Worm (Caenorhabditis elegans) whole organism, young adult: ENCODE results near the gene srm-4.

Experiments used
- B0019.2 ChIP-seq: fragments of 200-800 bp; sonication (Bioruptor generic); conservative IDR thresholded peaks from 2 replicates; pipeline ENCODE4 v1.3.6; 2022; ENCODE audit warnings: missing genetic modification reagents, missing genetic modification characterization, missing compliant biosample characterization
- B0261.1 ChIP-seq: sonication (generic microtip); optimal IDR thresholded peaks from 2 replicates; lab custom pipeline; 2016; ENCODE audit warnings: mild to moderate bottlenecking, missing genetic modification characterization, moderate library complexity, missing compliant biosample characterization
- B0336.3 ChIP-seq: fragments of 200-800 bp; sonication (Bioruptor generic); IDR thresholded peaks from 2 replicates; pipeline ENCODE4 v1.3.6; 2022; ENCODE audit warnings: missing genetic modification characterization, missing compliant biosample characterization
- D2030.7 ChIP-seq: fragments of 200-800 bp; sonication (Bioruptor generic); IDR thresholded peaks from 2 replicates; pipeline ENCODE4 v1.3.6; 2022; ENCODE audit warnings: missing genetic modification reagents, missing genetic modification characterization, missing compliant biosample characterization
- F23B12.7 ChIP-seq: sonication (generic microtip); optimal IDR thresholded peaks from 2 replicates; lab custom pipeline; 2017; ENCODE audit warnings: missing genetic modification characterization, mild to moderate bottlenecking, missing compliant biosample characterization, antibody characterized with exemption, moderate library complexity; ENCODE audit not compliant: insufficient read depth
- F33H1.4 ChIP-seq: fragments of 200-800 bp; sonication (Bioruptor generic); IDR thresholded peaks from 2 replicates; pipeline ENCODE4 v1.3.6; 2022; ENCODE audit warnings: missing genetic modification reagents, missing genetic modification characterization, missing compliant biosample characterization
- F37B4.10 ChIP-seq: fragments of 200-800 bp; sonication (Bioruptor generic); IDR thresholded peaks from 2 replicates; pipeline ENCODE4 v1.3.6; 2022; ENCODE audit warnings: missing genetic modification characterization, missing compliant biosample characterization
- F49E8.2 ChIP-seq: sonication (generic microtip); optimal IDR thresholded peaks from 3 replicates; lab custom pipeline; 2017; ENCODE audit warnings: missing genetic modification characterization, mild to moderate bottlenecking, missing compliant biosample characterization, antibody characterized with exemption, moderate library complexity; ENCODE audit not compliant: insufficient read depth
- F57A8.1 ChIP-seq: fragments of 200-800 bp; sonication (Bioruptor generic); optimal IDR thresholded peaks from 2 replicates; lab custom pipeline; 2018; ENCODE audit warnings: mild to moderate bottlenecking, missing genetic modification characterization, moderate library complexity, missing compliant biosample characterization
- K11D2.4 ChIP-seq: fragments of 200-800 bp; sonication (Bioruptor generic); IDR thresholded peaks from 2 replicates; pipeline ENCODE4 v1.3.6; 2022; ENCODE audit warnings: missing genetic modification reagents, missing genetic modification characterization, missing compliant biosample characterization
- T07F8.4 ChIP-seq: sonication (generic microtip); optimal IDR thresholded peaks from 2 replicates; lab custom pipeline; 2016; ENCODE audit warnings: mild to moderate bottlenecking, missing genetic modification characterization, moderate library complexity, missing compliant biosample characterization
- Y53G8AR.9 ChIP-seq: fragments of 200-800 bp; sonication (Bioruptor generic); conservative IDR thresholded peaks from 2 replicates; pipeline ENCODE4 v1.3.6; 2022; ENCODE audit warnings: missing genetic modification reagents, missing genetic modification characterization, missing compliant biosample characterization
- Y56A3A.18 ChIP-seq: fragments of 200-800 bp; sonication (Bioruptor generic); IDR thresholded peaks from 2 replicates; pipeline ENCODE4 v1.3.6; 2022; ENCODE audit warnings: missing genetic modification reagents, missing genetic modification characterization, missing compliant biosample characterization
- Y79H2A.3 ChIP-seq: fragments of 200-800 bp; sonication (Bioruptor generic); conservative IDR thresholded peaks from 2 replicates; pipeline ENCODE4 v1.3.6; 2022; ENCODE audit warnings: missing genetic modification reagents, missing genetic modification characterization, missing compliant biosample characterization
- ZK185.1 ChIP-seq: sonication (generic microtip); optimal IDR thresholded peaks from 2 replicates; lab custom pipeline; 2016; ENCODE audit warnings: mild to moderate bottlenecking, missing genetic modification characterization, missing compliant biosample characterization; ENCODE audit not compliant: poor library complexity, severe bottlenecking
- attf-5 ChIP-seq: fragments of 200-800 bp; sonication (Bioruptor generic); optimal IDR thresholded peaks from 2 replicates; lab custom pipeline; 2018; ENCODE audit warnings: mild to moderate bottlenecking, missing genetic modification characterization, missing compliant biosample characterization
- cebp-1 ChIP-seq, 2 experiments: fragments of 200-800 bp in 1 of 2; sonication (Bioruptor generic) in 1 of 2; sonication (generic microtip) in 1 of 2; IDR thresholded peaks in 1 of 2; optimal IDR thresholded peaks in 1 of 2; 2 replicates each; pipeline versions ENCODE4 v1.3.6 to Lab custom; 2017 to 2022; ENCODE audit warnings: missing compliant biosample characterization in 2 of 2, missing genetic modification characterization in 2 of 2, mild to moderate bottlenecking in 1 of 2, missing genetic modification reagents in 1 of 2, moderate library complexity in 1 of 2
- ceh-100 ChIP-seq: fragments of 200-800 bp; sonication (Bioruptor generic); IDR thresholded peaks from 2 replicates; pipeline ENCODE4 v1.3.6; 2022; ENCODE audit warnings: missing genetic modification reagents, missing genetic modification characterization, missing compliant biosample characterization
- ceh-27 ChIP-seq: fragments of 200-800 bp; sonication (Bioruptor generic); optimal IDR thresholded peaks from 2 replicates; lab custom pipeline; 2018; ENCODE audit warnings: mild to moderate bottlenecking, missing genetic modification characterization, moderate library complexity, missing compliant biosample characterization
- ceh-58 ChIP-seq: fragments of 200-800 bp; sonication (Bioruptor generic); IDR thresholded peaks from 2 replicates; pipeline ENCODE4 v1.3.6; 2022; ENCODE audit warnings: missing genetic modification characterization, missing compliant biosample characterization
- die-1 ChIP-seq: sonication (generic microtip); optimal IDR thresholded peaks from 2 replicates; lab custom pipeline; 2016; ENCODE audit warnings: missing genotype, mild to moderate bottlenecking, missing genetic modification characterization, missing compliant biosample characterization
- dox-1 ChIP-seq: fragments of 200-800 bp; sonication (Bioruptor generic); IDR thresholded peaks from 2 replicates; pipeline ENCODE4 v1.3.6; 2022; ENCODE audit warnings: missing genetic modification reagents, missing genetic modification characterization, missing compliant biosample characterization
- dpff-1 ChIP-seq: sonication (generic microtip); optimal IDR thresholded peaks from 2 replicates; lab custom pipeline; 2017; ENCODE audit warnings: mild to moderate bottlenecking, missing genetic modification characterization, missing compliant biosample characterization
- dpl-1 ChIP-seq: fragments of 150-350 bp; optimal IDR thresholded peaks from 2 replicates; lab custom pipeline; 2014; ENCODE audit warnings: missing biosample characterization, missing genetic modification reagents, missing genetic modification characterization
- egl-18 ChIP-seq: fragments of 200-800 bp; sonication (Bioruptor generic); IDR thresholded peaks from 2 replicates; pipeline ENCODE4 v1.3.6; 2022; ENCODE audit warnings: missing genetic modification reagents, missing genetic modification characterization, missing compliant biosample characterization
- egrh-3 ChIP-seq: fragments of 200-800 bp; sonication (Bioruptor generic); IDR thresholded peaks from 2 replicates; pipeline ENCODE4 v1.3.6; 2022; ENCODE audit warnings: missing genetic modification reagents, missing genetic modification characterization, missing compliant biosample characterization
- ekl-4 ChIP-seq: fragments of 200-800 bp; sonication (Bioruptor generic); IDR thresholded peaks from 2 replicates; pipeline ENCODE4 v1.3.6; 2022; ENCODE audit warnings: missing genetic modification reagents, missing genetic modification characterization, missing compliant biosample characterization
- him-1 ChIP-seq: sonication (generic microtip); optimal IDR thresholded peaks from 2 replicates; lab custom pipeline; 2016; ENCODE audit warnings: missing genotype, missing genetic modification reagents, missing genetic modification characterization, missing compliant biosample characterization
- hlh-12 ChIP-seq: sonication (generic microtip); optimal IDR thresholded peaks from 2 replicates; lab custom pipeline; 2016; ENCODE audit warnings: missing genetic modification characterization, missing compliant biosample characterization
- lin-26 ChIP-seq: fragments of 200-800 bp; sonication (Bioruptor generic); IDR thresholded peaks from 2 replicates; pipeline ENCODE4 v1.3.6; 2022; ENCODE audit warnings: missing genetic modification reagents, missing genetic modification characterization, missing compliant biosample characterization
- lir-1 ChIP-seq: fragments of 200-800 bp; sonication (Bioruptor generic); conservative IDR thresholded peaks from 2 replicates; pipeline ENCODE4 v1.3.6; 2022; ENCODE audit warnings: missing genetic modification reagents, missing genetic modification characterization, missing compliant biosample characterization
- lsl-1 ChIP-seq: fragments of 200-800 bp; sonication (Bioruptor generic); optimal IDR thresholded peaks from 2 replicates; lab custom pipeline; 2018; ENCODE audit warnings: mild to moderate bottlenecking, missing genetic modification characterization, moderate library complexity, missing compliant biosample characterization
- madf-10 ChIP-seq: sonication (generic microtip); optimal IDR thresholded peaks from 2 replicates; lab custom pipeline; 2016; ENCODE audit warnings: mild to moderate bottlenecking, missing genetic modification characterization, missing compliant biosample characterization
- nfya-1 ChIP-seq: sonication (generic microtip); optimal IDR thresholded peaks from 2 replicates; lab custom pipeline; 2017; ENCODE audit warnings: antibody characterized with exemption, missing compliant biosample characterization, missing genetic modification characterization, borderline replicate concordance; ENCODE audit not compliant: insufficient read depth
- nfyb-1 ChIP-seq: fragments of 200-800 bp; sonication (Bioruptor generic); IDR thresholded peaks from 2 replicates; pipeline ENCODE4 v1.3.6; 2022; ENCODE audit warnings: missing genetic modification reagents, missing genetic modification characterization, missing compliant biosample characterization
- nhr-120 ChIP-seq: fragments of 200-800 bp; sonication (Bioruptor generic); IDR thresholded peaks from 2 replicates; pipeline ENCODE4 v1.3.6; 2022; ENCODE audit warnings: missing genetic modification characterization, missing compliant biosample characterization
- nhr-179 ChIP-seq: sonication (generic microtip); optimal IDR thresholded peaks from 2 replicates; lab custom pipeline; 2016; ENCODE audit warnings: mild to moderate bottlenecking, missing genetic modification characterization, missing compliant biosample characterization
- nhr-27 ChIP-seq: fragments of 200-800 bp; sonication (Bioruptor generic); optimal IDR thresholded peaks from 2 replicates; lab custom pipeline; 2018; ENCODE audit warnings: mild to moderate bottlenecking, missing genetic modification characterization, moderate library complexity, missing compliant biosample characterization
- sea-2 ChIP-seq: fragments of 200-800 bp; sonication (Bioruptor generic); IDR thresholded peaks from 2 replicates; pipeline ENCODE4 v1.3.6; 2022; ENCODE audit warnings: missing genetic modification characterization, missing compliant biosample characterization
- snpc-3.4 ChIP-seq: sonication (generic microtip); optimal IDR thresholded peaks from 2 replicates; lab custom pipeline; 2017; ENCODE audit warnings: missing genetic modification characterization, mild to moderate bottlenecking, missing compliant biosample characterization, antibody characterized with exemption, moderate library complexity, missing genotype, missing genetic modification reagents
- snpc-4 ChIP-seq, 5 experiments: fragments of 150-350 bp in 1 of 5; sonication (generic microtip) in 4 of 5; optimal IDR thresholded peaks; 2 replicates each; lab custom pipeline; 2014 to 2018; ENCODE audit warnings: missing genetic modification characterization in 5 of 5, missing biosample characterization in 3 of 5, antibody characterized with exemption in 2 of 5, mild to moderate bottlenecking in 2 of 5, missing compliant biosample characterization in 2 of 5, missing genotype in 2 of 5, moderate library complexity in 2 of 5, missing genetic modification reagents in 1 of 5
- sptf-2 ChIP-seq: fragments of 200-800 bp; sonication (Bioruptor generic); optimal IDR thresholded peaks from 2 replicates; lab custom pipeline; 2018; ENCODE audit warnings: mild to moderate bottlenecking, missing genetic modification characterization, missing compliant biosample characterization
- tbp1 ChIP-seq: fragments of 200-800 bp; sonication (Bioruptor generic); optimal IDR thresholded peaks from 2 replicates; lab custom pipeline; 2018; ENCODE audit warnings: mild to moderate bottlenecking, missing genetic modification characterization, missing compliant biosample characterization
- ztf-22 ChIP-seq: fragments of 200-800 bp; sonication (Bioruptor generic); optimal IDR thresholded peaks from 2 replicates; lab custom pipeline; 2018; ENCODE audit warnings: mild to moderate bottlenecking, missing genetic modification characterization, moderate library complexity, missing compliant biosample characterization
- ztf-6 ChIP-seq: fragments of 200-800 bp; sonication (Bioruptor generic); IDR thresholded peaks from 2 replicates; pipeline ENCODE4 v1.3.6; 2022; ENCODE audit warnings: missing genetic modification reagents, missing genetic modification characterization, missing compliant biosample characterization

Gene srm-4

ce11 chrV:14324502-14325467 is 8.4 kb upstream of the srm-4 start, which contains the start of the genes F47B8.4 and F47B8.18:
F47B8.4 (minus strand) TSS chrV:14324673.
F47B8.18 (minus strand) TSS chrV:14325464.
- no peak for TF ChIP-seq egl-18
- TF ChIP-seq sptf-2: peak; percentile 15
- no peak for TF ChIP-seq F33H1.4
- TF ChIP-seq egrh-3: peak; percentile 99
- no peak for TF ChIP-seq B0261.1
- TF ChIP-seq dpl-1 (GFP tag; lab: Kevin White, UChicago): no peak
- no peak for TF ChIP-seq nfya-1 (tag; lab: Kevin White, UChicago)
- TF ChIP-seq nhr-120 (GFP tag; lab: Robert Waterston, UW): no peak
- no peak for TF ChIP-seq him-1
- no peak for TF ChIP-seq tbp1 (GFP tag; lab: Kevin White, UChicago)
- TF ChIP-seq die-1 (tag; lab: Kevin White, UChicago): no peak
- TF ChIP-seq madf-10 (tag; lab: Kevin White, UChicago): no peak
- TF ChIP-seq cebp-1 (GFP tag; IDR thresholded peaks at IDR 0.05; lab: Robert Waterston, UW): 0 out of 2 replicates have a peak, but pooled peaks have one; percentile 15
- no peak for TF ChIP-seq cebp-1 (tag; optimal IDR thresholded peaks at IDR 0.05; lab: Kevin White, UChicago)
- no peak for TF ChIP-seq Y53G8AR.9
- no peak for TF ChIP-seq Y79H2A.3
- TF ChIP-seq ztf-22 (GFP tag; lab: Kevin White, UChicago): no peak
- TF ChIP-seq D2030.7: no peak
- no peak for TF ChIP-seq sea-2 (GFP tag; lab: Robert Waterston, UW)
- no peak for TF ChIP-seq ceh-58 (GFP tag; lab: Robert Waterston, UW)
- TF ChIP-seq ztf-6: no peak
- no peak for TF ChIP-seq snpc-4 (GFP tag; optimal IDR thresholded peaks at IDR 0.05; lab: Kevin White, UChicago)
- no peak for TF ChIP-seq snpc-4 (tag; optimal IDR thresholded peaks at IDR 0.05; lab: Kevin White, UChicago)
- no peak for TF ChIP-seq dpff-1
- TF ChIP-seq T07F8.4 (tag; lab: Kevin White, UChicago): no peak
- TF ChIP-seq F57A8.1 (GFP tag; lab: Kevin White, UChicago): no peak
- no peak for TF ChIP-seq attf-5
- TF ChIP-seq ceh-100 (GFP tag; lab: Robert Waterston, UW): no peak
- no peak for TF ChIP-seq nfyb-1
- no peak for TF ChIP-seq ekl-4 (GFP tag; lab: Robert Waterston, UW)
- no peak for TF ChIP-seq K11D2.4
- TF ChIP-seq B0336.3 (GFP tag; lab: Robert Waterston, UW): no peak
- no peak for TF ChIP-seq Y56A3A.18 (GFP tag; lab: Robert Waterston, UW)
- TF ChIP-seq nhr-179 (tag; lab: Kevin White, UChicago): no peak
- no peak for TF ChIP-seq lir-1 (GFP tag; lab: Robert Waterston, UW)
- no peak for TF ChIP-seq ZK185.1 (tag; lab: Kevin White, UChicago)
- no peak for TF ChIP-seq F49E8.2 (tag; lab: Kevin White, UChicago)
- no peak for TF ChIP-seq hlh-12 (tag; lab: Kevin White, UChicago)
- TF ChIP-seq F37B4.10: no peak
- no peak for TF ChIP-seq B0019.2 (GFP tag; lab: Robert Waterston, UW)
- TF ChIP-seq nhr-27 (tag; lab: Kevin White, UChicago): no peak
- no peak for TF ChIP-seq dox-1 (GFP tag; lab: Robert Waterston, UW)
- no peak for TF ChIP-seq ceh-27 (GFP tag; lab: Kevin White, UChicago)
- TF ChIP-seq lsl-1 (GFP tag; lab: Kevin White, UChicago): no peak
- 0 out of 2 replicates have a peak, but pooled peaks have one; percentile 53 for TF ChIP-seq lin-26 (GFP tag; lab: Robert Waterston, UW)
- TF ChIP-seq snpc-3.4 (tag; lab: Kevin White, UChicago): no peak
- TF ChIP-seq F23B12.7 (tag; lab: Kevin White, UChicago): no peak
